Fruit fly (Drosophila melanogaster) whole organism: ENCODE data around the gene CG12617.

ENCODE experiments used
- CG8478 ChIP-seq: fragments of >200 bp; optimal IDR thresholded peaks from 2 replicates; lab custom pipeline; 2018; ENCODE audit warnings: inconsistent platforms
- EcR ChIP-seq, 2 experiments: fragments of >200 bp; optimal IDR thresholded peaks; 2 replicates each; lab custom pipeline; 2017; ENCODE audit warnings: missing biosample characterization in 2 of 2, missing genetic modification characterization in 2 of 2, missing genetic modification reagents in 2 of 2
- pan ChIP-seq: fragments of >200 bp; optimal IDR thresholded peaks from 2 replicates; lab custom pipeline; 2017
- psq ChIP-seq: fragments of >200 bp; optimal IDR thresholded peaks from 2 replicates; lab custom pipeline; 2017
- usp ChIP-seq: fragments of >200 bp; optimal IDR thresholded peaks from 2 replicates; lab custom pipeline; 2017; ENCODE audit warnings: missing biosample characterization, missing genetic modification characterization, mixed read lengths

DNA sequence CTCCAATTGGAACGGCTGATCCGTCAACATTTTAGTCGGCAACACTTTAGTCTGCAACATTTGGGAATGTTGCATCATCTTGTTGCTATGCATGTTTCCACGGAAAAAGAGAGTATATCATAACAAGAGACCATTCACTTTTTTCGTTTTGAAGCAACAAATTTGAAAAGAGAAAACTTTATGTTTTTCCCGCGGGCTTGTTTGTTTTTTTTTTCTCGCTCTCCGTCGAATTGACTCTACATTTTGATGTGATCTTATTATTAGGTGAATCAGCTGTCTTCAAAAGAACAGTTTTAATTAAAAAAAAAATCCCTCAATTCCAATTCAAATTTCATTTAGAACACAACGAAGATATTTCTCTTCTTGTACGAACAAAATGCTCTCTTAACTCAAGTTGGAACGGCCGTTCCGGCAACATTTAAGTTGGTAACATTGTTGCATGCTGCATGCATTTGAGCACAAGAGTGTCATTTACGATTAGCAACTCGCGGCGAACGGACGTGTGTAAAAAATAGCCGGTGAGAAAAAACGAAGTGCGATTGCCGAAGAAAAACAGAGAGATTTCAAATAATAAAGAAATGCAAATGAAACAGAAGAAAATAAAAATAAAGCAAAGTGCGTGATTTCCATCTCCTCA lies 16.4 kb downstream of the CG12617 start, which contains the start of gene spir:
- TF ChIP-seq pan (lab: Kevin White, UChicago) (no peak), usp (GFP tag; lab: Kevin White, UChicago) (no peak), psq (no peak), EcR (GFP tag; optimal IDR thresholded peaks at IDR 0.05; lab: Kevin White, UChicago) (no peak), CG8478 (lab: Kevin White, UChicago) (no peak)
